Fruit fly (Drosophila melanogaster) whole organism, embryonic: ENCODE data around the gene CG7530.
A peak's percentile ranks its signal among the peaks of the same experiment; 100 is the strongest.

Experiments
- Bgb ChIP-seq: fragments of 200-800 bp; sonication (Bioruptor generic); IDR thresholded peaks from 2 replicates; pipeline ENCODE4 v1.3.6; 2022; ENCODE audit warnings: missing biosample characterization, missing genetic modification characterization; ENCODE audit not compliant: partially characterized antibody
- C15 ChIP-seq: fragments of 200-800 bp; sonication (Bioruptor generic); IDR thresholded peaks from 3 replicates; pipeline ENCODE4 v1.3.6; 2022; ENCODE audit warnings: missing biosample characterization, missing genetic modification characterization
- CG10565 ChIP-seq: fragments of 200-800 bp; sonication (Bioruptor generic); optimal IDR thresholded peaks from 3 replicates; lab custom pipeline; 2016; ENCODE audit warnings: missing biosample characterization, mild to moderate bottlenecking, missing genetic modification characterization
- CG10654 ChIP-seq: fragments of 200-800 bp; sonication (Bioruptor generic); optimal IDR thresholded peaks from 2 replicates; lab custom pipeline; 2016; ENCODE audit warnings: missing biosample characterization, missing genetic modification characterization
- CG10979 ChIP-seq: fragments of 200-800 bp; sonication (Bioruptor generic); optimal IDR thresholded peaks from 2 replicates; lab custom pipeline; 2018; ENCODE audit warnings: missing biosample characterization, mild to moderate bottlenecking, missing genetic modification characterization, moderate library complexity
- CG11398 ChIP-seq: fragments of 200-800 bp; sonication (Bioruptor generic); optimal IDR thresholded peaks from 2 replicates; lab custom pipeline; 2016; ENCODE audit warnings: missing biosample characterization, missing genetic modification characterization
- CG11723 ChIP-seq: fragments of 200-800 bp; sonication (Bioruptor generic); optimal IDR thresholded peaks from 2 replicates; lab custom pipeline; 2017; ENCODE audit warnings: missing biosample characterization, mild to moderate bottlenecking, missing genetic modification characterization
- CG12155 ChIP-seq: fragments of 200-800 bp; sonication (Bioruptor generic); optimal IDR thresholded peaks from 3 replicates; lab custom pipeline; 2016; ENCODE audit warnings: missing biosample characterization, missing genetic modification characterization
- CG12219 ChIP-seq: fragments of 200-800 bp; sonication (Bioruptor generic); optimal IDR thresholded peaks from 3 replicates; lab custom pipeline; 2018; ENCODE audit warnings: missing biosample characterization, mild to moderate bottlenecking, missing genetic modification characterization
- CG12236 ChIP-seq: fragments of 200-800 bp; sonication (Bioruptor generic); optimal IDR thresholded peaks from 2 replicates; lab custom pipeline; 2016; ENCODE audit warnings: missing biosample characterization, missing genetic modification characterization
- CG12769 ChIP-seq: fragments of 200-800 bp; sonication (Bioruptor generic); optimal IDR thresholded peaks from 2 replicates; lab custom pipeline; 2019; ENCODE audit warnings: missing biosample characterization, mild to moderate bottlenecking, missing genetic modification characterization, moderate library complexity
- CG14710 ChIP-seq: fragments of 200-800 bp; sonication (Bioruptor generic); optimal IDR thresholded peaks from 3 replicates; lab custom pipeline; 2019; ENCODE audit warnings: missing biosample characterization, mild to moderate bottlenecking, missing genetic modification characterization, moderate library complexity
- CG17912 ChIP-seq: fragments of 200-800 bp; sonication (Bioruptor generic); optimal IDR thresholded peaks from 2 replicates; lab custom pipeline; 2018; ENCODE audit warnings: missing biosample characterization, mild to moderate bottlenecking, missing genetic modification characterization
- CG5953 ChIP-seq: fragments of 200-800 bp; sonication (Bioruptor generic); IDR thresholded peaks from 2 replicates; pipeline ENCODE4 v1.3.6; 2022; ENCODE audit warnings: missing biosample characterization, missing genetic modification characterization
- CG8478 ChIP-seq: fragments of >200 bp; optimal IDR thresholded peaks from 2 replicates; lab custom pipeline; 2018
- Chrac-16 ChIP-seq: fragments of 200-800 bp; sonication (Bioruptor generic); optimal IDR thresholded peaks from 3 replicates; lab custom pipeline; 2016; ENCODE audit warnings: missing biosample characterization, missing genetic modification characterization
- CrebB ChIP-seq: fragments of 200-800 bp; sonication (Bioruptor generic); optimal IDR thresholded peaks from 3 replicates; lab custom pipeline; 2018; ENCODE audit warnings: missing biosample characterization, mild to moderate bottlenecking, missing genetic modification characterization
- D ChIP-seq, 2 experiments: fragments of 200-800 bp in 1 of 2; fragments of >200 bp in 1 of 2; sonication (Bioruptor generic) in 1 of 2; optimal IDR thresholded peaks; 2 replicates in 1 of 2; 3 replicates in 1 of 2; lab custom pipeline; 2017; ENCODE audit warnings: mild to moderate bottlenecking in 1 of 2, missing biosample characterization in 1 of 2, missing genetic modification characterization in 1 of 2, missing genetic modification reagents in 1 of 2
- Dfd ChIP-seq, 2 experiments: fragments of >200 bp; optimal IDR thresholded peaks; 2 replicates each; lab custom pipeline; 2017; ENCODE audit warnings: missing biosample characterization in 2 of 2, missing genetic modification characterization in 2 of 2
- Dp ChIP-seq: fragments of 200-800 bp; sonication (Bioruptor generic); optimal IDR thresholded peaks from 2 replicates; lab custom pipeline; 2018; ENCODE audit warnings: missing biosample characterization, mild to moderate bottlenecking, missing genetic modification characterization, moderate library complexity
- Hmr ChIP-seq: fragments of 200-800 bp; sonication (Bioruptor generic); optimal IDR thresholded peaks from 3 replicates; lab custom pipeline; 2017; ENCODE audit warnings: mild to moderate bottlenecking, missing biosample characterization, missing genetic modification reagents, missing genetic modification characterization
- Mrtf ChIP-seq: fragments of 200-800 bp; sonication (Bioruptor generic); IDR thresholded peaks from 3 replicates; pipeline ENCODE4 v1.3.6; 2022; ENCODE audit warnings: missing biosample characterization, missing genetic modification characterization
- Nf-YC ChIP-seq: fragments of 200-800 bp; optimal IDR thresholded peaks from 3 replicates; lab custom pipeline; 2019; ENCODE audit warnings: missing biosample characterization, mild to moderate bottlenecking, missing genetic modification characterization, moderate library complexity
- NfI ChIP-seq: fragments of 200-800 bp; sonication (Bioruptor generic); optimal IDR thresholded peaks from 3 replicates; lab custom pipeline; 2018; ENCODE audit warnings: missing biosample characterization, mild to moderate bottlenecking, missing genetic modification characterization, moderate library complexity
- Optix ChIP-seq: fragments of 200-800 bp; sonication (Bioruptor generic); IDR thresholded peaks from 3 replicates; pipeline ENCODE4 v1.3.6; 2022; ENCODE audit warnings: missing biosample characterization, missing genetic modification characterization
- Scr ChIP-seq: fragments of 200-800 bp; sonication (Bioruptor generic); IDR thresholded peaks from 2 replicates; pipeline ENCODE4 v1.3.6; 2022; ENCODE audit warnings: missing biosample characterization, missing genetic modification characterization; ENCODE audit not compliant: partially characterized antibody
- Sox100B ChIP-seq: fragments of 200-800 bp; sonication (Bioruptor generic); optimal IDR thresholded peaks from 3 replicates; lab custom pipeline; 2018; ENCODE audit warnings: missing biosample characterization, mild to moderate bottlenecking, missing genetic modification characterization
- Spps ChIP-seq: fragments of 200-800 bp; sonication (Bioruptor generic); optimal IDR thresholded peaks from 2 replicates; lab custom pipeline; 2018; ENCODE audit warnings: missing biosample characterization, mild to moderate bottlenecking, missing genetic modification characterization
- TFAM ChIP-seq: fragments of 200-800 bp; sonication (Bioruptor generic); optimal IDR thresholded peaks from 2 replicates; lab custom pipeline; 2017; ENCODE audit warnings: missing biosample characterization, missing genetic modification characterization, inconsistent platforms
- Xbp1 ChIP-seq: fragments of 200-800 bp; sonication (Bioruptor generic); optimal IDR thresholded peaks from 3 replicates; lab custom pipeline; 2016; ENCODE audit warnings: missing biosample characterization, mild to moderate bottlenecking, missing genetic modification characterization
- br ChIP-seq: fragments of >200 bp; optimal IDR thresholded peaks from 2 replicates; lab custom pipeline; 2017
- dan ChIP-seq: fragments of 200-800 bp; sonication (Bioruptor generic); IDR thresholded peaks from 2 replicates; pipeline ENCODE4 v1.3.6; 2022; ENCODE audit warnings: missing biosample characterization, missing genetic modification characterization
- eyg ChIP-seq: fragments of 200-800 bp; sonication (Bioruptor generic); optimal IDR thresholded peaks from 3 replicates; lab custom pipeline; 2016; ENCODE audit warnings: missing biosample characterization, missing genetic modification characterization
- fd64A ChIP-seq: fragments of 200-800 bp; sonication (Bioruptor generic); optimal IDR thresholded peaks from 3 replicates; lab custom pipeline; 2018; ENCODE audit warnings: missing biosample characterization, mild to moderate bottlenecking, missing genetic modification characterization
- gt ChIP-seq: fragments of 200-800 bp; sonication (Bioruptor generic); IDR thresholded peaks from 2 replicates; pipeline ENCODE4 v1.3.6; 2022; ENCODE audit warnings: missing biosample characterization, missing genetic modification characterization
- ind ChIP-seq: fragments of 200-800 bp; sonication (Bioruptor generic); optimal IDR thresholded peaks from 3 replicates; lab custom pipeline; 2016; ENCODE audit warnings: missing biosample characterization, missing genetic modification characterization
- lilli ChIP-seq: fragments of 200-800 bp; sonication (Bioruptor generic); optimal IDR thresholded peaks from 3 replicates; lab custom pipeline; 2016; ENCODE audit warnings: missing biosample characterization, missing genetic modification characterization
- nmo ChIP-seq: fragments of 200-800 bp; sonication (Bioruptor generic); optimal IDR thresholded peaks from 2 replicates; lab custom pipeline; 2018; ENCODE audit warnings: missing biosample characterization, mild to moderate bottlenecking, missing genetic modification characterization, moderate library complexity
- oc ChIP-seq: fragments of 200-800 bp; sonication (Bioruptor generic); optimal IDR thresholded peaks from 2 replicates; lab custom pipeline; 2018; ENCODE audit warnings: missing biosample characterization, mild to moderate bottlenecking, missing genetic modification characterization, moderate library complexity
- row ChIP-seq: fragments of 200-800 bp; sonication (Bioruptor generic); IDR thresholded peaks from 3 replicates; pipeline ENCODE4 v1.3.6; 2022; ENCODE audit warnings: missing biosample characterization, missing genetic modification characterization
- salm ChIP-seq: fragments of 200-800 bp; sonication (Bioruptor generic); optimal IDR thresholded peaks from 2 replicates; lab custom pipeline; 2018; ENCODE audit warnings: missing biosample characterization, mild to moderate bottlenecking, missing genetic modification characterization
- sens-2 ChIP-seq: fragments of 200-800 bp; sonication (Bioruptor generic); IDR thresholded peaks from 2 replicates; pipeline ENCODE4 v1.3.6; 2022; ENCODE audit warnings: missing biosample characterization, missing genetic modification characterization
- stwl ChIP-seq: fragments of 200-800 bp; sonication (Bioruptor generic); optimal IDR thresholded peaks from 3 replicates; lab custom pipeline; 2018; ENCODE audit warnings: missing biosample characterization, mild to moderate bottlenecking, missing genetic modification characterization, moderate library complexity
- tll ChIP-seq, 2 experiments: fragments of 200-800 bp in 1 of 2; fragments of >200 bp in 1 of 2; sonication (Bioruptor generic) in 1 of 2; optimal IDR thresholded peaks; 2 replicates each; lab custom pipeline; 2017 to 2019; ENCODE audit warnings: missing biosample characterization in 2 of 2, missing genetic modification characterization in 2 of 2, mild to moderate bottlenecking in 1 of 2, moderate library complexity in 1 of 2
- vnd ChIP-seq: fragments of 200-800 bp; sonication (Bioruptor generic); IDR thresholded peaks from 3 replicates; pipeline ENCODE4 v1.3.6; 2022; ENCODE audit warnings: missing biosample characterization, missing genetic modification characterization; ENCODE audit not compliant: partially characterized antibody
- wdn ChIP-seq: fragments of 200-800 bp; sonication (Bioruptor generic); IDR thresholded peaks from 2 replicates; pipeline ENCODE4 v1.3.6; 2022; ENCODE audit warnings: missing biosample characterization, missing genetic modification characterization
- zfh1 ChIP-seq: fragments of 200-800 bp; sonication (Bioruptor generic); IDR thresholded peaks from 3 replicates; pipeline ENCODE4 v1.3.6; 2022; ENCODE audit warnings: missing biosample characterization, missing genetic modification characterization

CG7530 gene

DNA sequence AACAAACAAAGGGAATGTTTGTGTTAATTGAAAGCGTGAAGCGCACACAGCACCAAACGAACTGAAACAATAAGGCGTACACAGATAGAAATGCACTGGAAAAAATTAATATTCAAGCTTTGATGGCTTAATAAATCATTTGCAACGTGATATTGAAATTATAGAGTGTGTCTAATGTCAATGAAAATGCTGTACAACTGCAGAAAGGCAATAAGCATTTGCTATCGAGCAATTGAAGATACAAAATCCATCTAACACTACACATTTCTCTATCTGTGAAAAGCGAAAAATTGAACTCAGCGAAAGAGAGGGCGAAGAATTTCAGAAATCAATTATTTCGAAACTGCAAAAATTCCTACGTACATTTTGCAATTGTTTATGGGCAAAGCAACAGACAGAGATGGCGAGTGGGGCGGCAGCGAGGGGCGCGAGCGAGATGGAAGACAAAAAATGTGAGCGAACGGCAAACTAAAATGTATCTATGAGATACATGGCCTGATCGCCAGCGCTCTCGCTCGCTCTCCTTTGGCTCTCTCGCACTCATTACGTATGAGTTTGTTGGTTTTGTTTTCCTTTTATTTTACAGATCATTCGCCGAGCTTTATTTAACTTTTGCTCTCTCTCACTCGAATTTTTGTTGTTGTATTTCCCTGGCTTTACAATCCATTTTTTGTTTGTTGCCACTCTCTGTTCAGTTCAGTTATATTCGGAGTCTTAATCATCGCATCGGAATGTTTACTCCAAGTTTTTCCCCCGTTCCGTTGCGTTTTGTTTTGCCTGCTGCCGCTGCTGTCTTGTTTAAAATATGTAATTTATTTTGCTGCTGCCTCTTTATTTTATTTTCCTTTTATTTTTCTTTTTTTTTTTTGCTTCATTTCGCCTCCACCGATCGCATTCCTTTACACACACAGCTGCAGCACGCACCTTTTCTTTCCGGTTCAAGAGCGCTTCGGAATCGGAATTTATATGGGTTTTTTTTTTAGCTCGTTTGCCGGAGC is 9.1 kb downstream of the CG7530 start:
- TF ChIP-seq TFAM (GFP tag; lab: Kevin White, UChicago), result no peak
- no peak for TF ChIP-seq vnd (GFP tag; lab: Robert Waterston, UW)
- peak; percentile 79 for TF ChIP-seq CG12769 (tag; lab: Kevin White, UChicago)
- TF ChIP-seq gt (GFP tag; lab: Robert Waterston, UW), result no peak
- TF ChIP-seq Mrtf (GFP tag; lab: Robert Waterston, UW), result peak; percentile 57; the same call in 2 of the 3 replicates
- no peak for TF ChIP-seq oc (tag; lab: Kevin White, UChicago)
- TF ChIP-seq zfh1 (GFP tag; lab: Robert Waterston, UW), result peak; percentile 67
- peak; percentile 59 for TF ChIP-seq Hmr (GFP tag; lab: Kevin White, UChicago)
- TF ChIP-seq NfI (GFP tag; lab: Kevin White, UChicago), result peak; percentile 59
- TF ChIP-seq Dfd (GFP tag; optimal IDR thresholded peaks at IDR 0.05; lab: Kevin White, UChicago), result no peak
- 0 out of 2 replicates have a peak, but pooled peaks have one; percentile 28 for TF ChIP-seq sens-2 (GFP tag; lab: Robert Waterston, UW)
- no peak for TF ChIP-seq dan (GFP tag; lab: Robert Waterston, UW)
- TF ChIP-seq CG8478 (lab: Kevin White, UChicago), result no peak
- peak; percentile 21 for TF ChIP-seq salm (tag; lab: Kevin White, UChicago)
- TF ChIP-seq wdn, result no peak
- TF ChIP-seq Xbp1, result peak; percentile 74
- TF ChIP-seq CG10565, result no peak
- TF ChIP-seq CrebB (tag; lab: Kevin White, UChicago), result peak; percentile 53
- peak; percentile 68 for TF ChIP-seq lilli (GFP tag; lab: Kevin White, UChicago)
- peak; percentile 55 for TF ChIP-seq CG11723 (GFP tag; lab: Kevin White, UChicago)
- peak; percentile 76 for TF ChIP-seq row (GFP tag; lab: Robert Waterston, UW)
- TF ChIP-seq stwl (tag; lab: Kevin White, UChicago), result no peak
- no peak for TF ChIP-seq Bgb (GFP tag; lab: Robert Waterston, UW)
- TF ChIP-seq Spps, result no peak
- TF ChIP-seq tll (GFP tag; optimal IDR thresholded peaks at IDR 0.05; lab: Kevin White, UChicago), result no peak
- TF ChIP-seq eyg (GFP tag; lab: Kevin White, UChicago), result peak; percentile 45
- peak; percentile 58 for TF ChIP-seq CG10654 (GFP tag; lab: Kevin White, UChicago)
- peak; percentile 67; the same call in 2 of the 3 replicates for TF ChIP-seq Optix (GFP tag; lab: Robert Waterston, UW)
- TF ChIP-seq Scr (GFP tag; lab: Robert Waterston, UW), result no peak
- TF ChIP-seq CG14710 (tag; lab: Kevin White, UChicago), result peak; percentile 47
- peak; percentile 66 for TF ChIP-seq CG12219 (GFP tag; lab: Kevin White, UChicago)
- peak; percentile 5 for TF ChIP-seq fd64A (GFP tag; lab: Kevin White, UChicago)
- TF ChIP-seq CG17912 (GFP tag; lab: Kevin White, UChicago), result no peak
- TF ChIP-seq ind (GFP tag; lab: Kevin White, UChicago), result peak; percentile 70
- TF ChIP-seq Dp (GFP tag; lab: Kevin White, UChicago), result no peak
- TF ChIP-seq nmo (GFP tag; lab: Kevin White, UChicago), result peak; percentile 72
- no peak for TF ChIP-seq D (optimal IDR thresholded peaks at IDR 0.05; lab: Kevin White, UChicago)
- TF ChIP-seq D (GFP tag; optimal IDR thresholded peaks at IDR 0.05; lab: Kevin White, UChicago), result peak; percentile 54
- TF ChIP-seq C15 (GFP tag; lab: Robert Waterston, UW), result no peak
- peak; percentile 20 for TF ChIP-seq Nf-YC (tag; lab: Kevin White, UChicago)
- peak; percentile 25 for TF ChIP-seq CG12155 (GFP tag; lab: Kevin White, UChicago)
- peak; percentile 72 for TF ChIP-seq Chrac-16 (GFP tag; lab: Kevin White, UChicago)
- peak; percentile 47 for TF ChIP-seq Sox100B (GFP tag; lab: Kevin White, UChicago)
- peak; percentile 55 for TF ChIP-seq CG12236
- no peak for TF ChIP-seq br (lab: Kevin White, UChicago)
- TF ChIP-seq CG5953 (GFP tag; lab: Robert Waterston, UW), result no peak
- peak; percentile 59 for TF ChIP-seq CG10979
- peak; percentile 68 for TF ChIP-seq CG11398
